Worm (Caenorhabditis elegans): ENCODE data around the gene B0410.1.
"Not testable (repeated sequence)": the region's sequence is repeated elsewhere in the genome, so short reads cannot be mapped to it uniquely, and the experiment has no call there.

B0410.1 gene

DNA sequence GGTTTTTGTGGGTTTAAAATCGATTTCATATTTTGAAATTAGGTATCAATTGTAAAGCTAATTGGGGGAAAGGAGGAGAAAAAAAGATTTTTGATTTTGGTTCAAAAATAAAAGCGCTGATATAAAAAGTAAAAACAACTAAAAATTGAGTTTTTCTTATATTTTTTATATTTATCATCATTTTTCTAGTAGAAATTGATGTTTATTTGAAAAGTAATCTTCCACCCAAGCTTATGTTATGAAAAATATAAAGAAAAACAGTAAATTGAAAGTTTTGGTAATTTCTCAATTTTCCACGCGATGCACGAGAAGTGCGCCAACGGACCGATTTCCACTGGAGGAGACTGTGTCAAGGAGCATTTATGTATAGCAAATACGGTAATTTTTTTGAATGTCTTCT, at the start of gene B0410.1:
B0410.1 (plus strand) TSS at position 301 of the 400 bp plus-strand sequence.
- not testable (repeated sequence) for TF ChIP-seq unc-62 (GFP tag; optimal IDR thresholded peaks at IDR 0.05)

DNA sequence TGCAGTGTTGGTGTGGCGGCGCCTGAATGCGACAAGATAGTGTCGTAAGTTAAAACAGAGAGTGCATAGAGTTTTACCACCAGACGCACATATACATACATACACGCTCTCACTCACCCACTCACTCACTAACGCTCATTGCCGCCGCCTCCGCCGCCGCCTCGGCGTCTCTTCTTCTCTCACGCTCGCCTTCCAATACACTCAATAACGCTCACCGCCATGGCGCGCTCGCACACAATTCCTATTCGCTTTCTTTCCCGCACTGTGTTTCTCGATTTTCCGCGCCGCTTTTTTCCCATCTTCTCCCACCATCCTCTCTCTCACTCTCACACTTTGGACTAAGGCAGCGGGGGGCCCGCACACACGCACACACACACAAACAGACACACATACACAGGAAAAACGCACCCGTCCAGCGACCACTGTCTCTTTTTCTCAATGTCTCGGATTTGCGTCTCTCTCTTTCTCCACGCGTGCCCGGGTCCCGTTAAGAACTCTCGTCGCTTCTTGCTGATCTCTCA, 41.9 kb upstream of the B0410.1 start, which contains the start of gene kin-29:
kin-29 (minus strand) TSS at position 51 of the 521 bp plus-strand sequence.
- TF ChIP-seq unc-62 (GFP tag; optimal IDR thresholded peaks at IDR 0.05): no peak

DNA sequence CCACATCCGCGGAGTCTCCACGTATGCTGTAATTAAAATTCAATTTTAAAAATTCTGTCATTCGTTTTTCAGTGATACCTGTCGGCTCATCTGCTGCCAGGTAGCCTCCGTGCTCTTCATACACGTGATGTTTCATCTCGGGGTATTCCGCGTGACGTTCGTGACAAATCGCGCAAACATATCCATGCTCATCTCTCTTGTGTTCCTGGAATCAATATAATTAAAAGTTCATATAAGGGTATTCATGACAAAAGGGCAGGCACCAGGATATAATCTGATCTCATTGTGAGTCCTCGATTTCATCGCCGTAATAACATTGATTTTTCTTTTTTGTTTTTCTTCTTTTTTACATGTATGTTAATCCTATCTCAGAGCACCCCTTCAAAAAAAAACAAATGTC, 40.4 kb upstream of the B0410.1 start:
- TF ChIP-seq unc-62 (GFP tag; optimal IDR thresholded peaks at IDR 0.05): no peak

DNA sequence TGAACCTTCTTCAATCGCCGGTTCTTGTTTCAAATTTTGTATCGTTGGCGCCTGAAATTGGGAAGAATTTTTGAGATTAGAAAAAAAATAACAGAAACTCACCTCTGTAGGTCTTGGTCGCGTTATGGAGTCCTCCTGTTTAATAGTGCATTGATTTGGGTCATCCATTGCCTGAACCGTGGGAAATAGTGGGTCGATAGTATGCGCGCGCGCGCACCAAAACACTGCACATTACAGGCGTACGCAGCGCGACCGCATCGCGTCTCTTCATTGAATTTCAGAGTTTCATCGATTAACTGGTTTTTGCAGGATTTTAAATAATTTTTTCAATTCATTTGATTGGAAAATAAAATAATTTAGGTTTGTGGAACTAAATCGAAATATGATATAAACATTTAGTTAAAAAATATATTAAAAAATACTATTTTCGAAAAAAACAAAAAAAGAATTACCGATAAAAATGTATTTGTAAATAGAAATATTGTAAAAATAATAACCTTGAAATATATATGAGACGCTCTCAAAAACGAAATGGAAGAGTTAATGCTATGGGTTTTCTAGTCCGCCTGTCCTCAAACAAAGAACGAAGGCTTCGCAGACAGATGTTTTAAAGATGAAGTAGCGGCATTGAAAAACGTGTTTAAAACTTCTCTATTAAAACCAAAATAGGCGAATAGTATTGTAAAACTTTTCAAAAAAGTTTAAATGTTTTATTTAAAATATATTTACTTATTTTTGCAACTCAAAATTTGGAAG, 37.1 kb upstream of the B0410.1 start, which contains the start of gene tra-4:
tra-4 (minus strand) TSS at position 534 of the 756 bp plus-strand sequence.
- no peak for TF ChIP-seq unc-62 (GFP tag; optimal IDR thresholded peaks at IDR 0.05)

DNA sequence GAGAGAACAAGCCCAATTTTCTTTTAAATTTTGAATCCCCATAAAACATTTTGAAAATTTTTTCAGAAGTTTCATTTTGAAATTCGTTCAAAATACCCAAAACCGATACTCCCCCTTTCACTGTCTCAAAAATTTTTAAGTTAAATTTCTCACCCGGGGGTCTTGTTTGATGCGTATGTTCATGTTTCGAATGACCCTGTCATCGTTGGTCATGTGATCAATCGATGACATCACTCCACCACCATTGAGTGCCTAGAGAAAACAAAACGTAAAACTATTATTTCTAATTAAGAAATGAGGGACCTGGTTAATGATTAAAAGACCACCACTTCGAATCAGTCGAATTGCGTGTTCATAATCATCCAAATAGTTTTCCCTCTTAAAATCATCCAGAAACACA, 36.0 kb upstream of the B0410.1 start:
- TF ChIP-seq unc-62 (GFP tag; optimal IDR thresholded peaks at IDR 0.05): no peak

DNA sequence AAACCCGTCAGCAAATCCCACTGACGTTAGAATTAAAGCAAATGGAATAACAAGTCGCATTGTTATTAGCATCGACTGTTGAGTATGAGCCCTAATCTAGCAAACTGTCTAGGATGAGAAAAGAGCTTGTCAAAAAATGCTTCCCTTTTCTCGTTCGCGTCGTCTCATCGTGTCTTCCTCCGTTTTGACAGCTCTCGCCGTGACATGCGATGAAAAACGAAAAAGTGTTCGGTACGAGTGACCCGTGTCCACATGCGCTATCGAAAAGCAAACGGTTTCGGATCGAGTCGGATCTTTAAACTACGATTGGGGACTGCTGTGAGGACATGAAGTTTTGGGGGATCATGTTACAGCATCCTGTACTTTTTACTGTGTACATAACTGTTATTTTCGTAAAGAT, 32.0 kb upstream of the B0410.1 start, which contains the start of gene comt-1:
comt-1 (minus strand) TSS at position 101 of the 400 bp plus-strand sequence.
- TF ChIP-seq unc-62 (GFP tag; optimal IDR thresholded peaks at IDR 0.05): no peak

DNA sequence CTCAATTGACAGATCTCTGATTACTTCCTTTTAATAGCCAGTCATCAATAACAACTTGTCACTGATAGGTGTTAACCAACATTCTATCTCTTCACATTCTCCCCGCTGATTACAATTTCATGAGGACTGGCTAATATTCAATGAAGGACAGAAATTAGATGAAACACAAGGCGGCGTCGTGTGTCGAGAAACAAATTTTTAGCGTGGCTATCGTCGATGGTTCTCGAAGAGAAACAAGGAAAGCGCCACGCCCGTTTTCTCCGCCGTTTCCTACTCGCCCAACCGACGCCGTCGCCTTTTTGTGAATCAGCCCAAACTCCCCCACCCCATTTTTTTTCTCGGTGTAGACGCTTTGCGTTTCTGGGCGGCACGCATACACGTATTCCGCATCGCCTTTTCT, 30.4 kb upstream of the B0410.1 start, which contains the start of gene F53B3.6:
F53B3.6 (plus strand) TSS at position 284 of the 400 bp plus-strand sequence.
- TF ChIP-seq unc-62 (GFP tag; optimal IDR thresholded peaks at IDR 0.05): no peak

DNA sequence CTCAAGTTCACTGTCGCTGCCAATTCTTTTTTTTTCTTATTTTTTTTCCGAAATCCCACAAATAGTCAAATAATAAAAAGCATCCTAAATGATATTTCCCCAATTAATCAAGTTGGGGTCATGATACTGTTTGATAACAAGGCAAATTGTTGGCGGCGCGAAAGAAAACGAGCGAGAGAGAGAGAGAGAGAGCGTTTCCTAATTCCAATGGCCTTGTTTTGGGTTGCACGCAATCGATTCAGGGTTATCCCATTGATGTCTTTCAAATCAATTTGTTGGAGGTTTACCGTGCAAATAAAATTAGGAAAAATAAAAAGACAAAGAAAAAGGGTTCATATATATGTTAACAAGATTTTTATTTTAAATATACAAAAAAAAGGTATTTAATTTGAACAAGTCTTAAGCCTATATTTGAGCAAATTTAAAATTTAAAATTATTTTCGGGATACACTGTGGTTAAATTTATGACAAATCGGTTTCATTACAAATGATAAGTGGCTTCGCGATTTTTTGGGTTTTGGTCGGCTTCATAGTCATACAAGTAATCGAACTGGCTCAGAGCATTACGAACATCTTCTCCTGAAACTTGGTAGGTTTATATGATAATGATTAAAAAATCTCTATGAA, 28.7 kb upstream of the B0410.1 start:
- TF ChIP-seq unc-62 (GFP tag; optimal IDR thresholded peaks at IDR 0.05): no peak

DNA sequence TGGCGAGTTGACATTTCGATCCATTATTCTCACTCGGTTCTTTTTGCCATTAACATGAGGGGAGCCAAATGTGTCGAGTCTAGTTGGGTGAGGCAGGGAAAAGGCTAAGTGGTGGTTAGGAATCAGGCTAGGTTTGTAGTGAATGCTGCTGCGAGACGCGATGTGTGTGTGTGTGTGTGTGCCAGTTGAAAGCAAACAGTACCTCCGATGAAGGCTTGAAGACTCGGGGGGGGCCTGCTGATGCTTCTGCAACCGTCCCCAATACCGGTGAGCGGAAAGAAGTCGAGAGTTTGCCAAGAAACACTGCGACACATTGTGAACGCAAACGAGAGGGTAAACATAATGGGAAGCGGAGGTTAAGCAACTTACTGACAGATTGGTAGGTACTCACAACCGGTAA, 23.3 kb upstream of the B0410.1 start, which contains the start of gene F53B3.3:
F53B3.3 (minus strand) TSS at position 101 of the 400 bp plus-strand sequence.
- no peak for TF ChIP-seq unc-62 (GFP tag; optimal IDR thresholded peaks at IDR 0.05)

DNA sequence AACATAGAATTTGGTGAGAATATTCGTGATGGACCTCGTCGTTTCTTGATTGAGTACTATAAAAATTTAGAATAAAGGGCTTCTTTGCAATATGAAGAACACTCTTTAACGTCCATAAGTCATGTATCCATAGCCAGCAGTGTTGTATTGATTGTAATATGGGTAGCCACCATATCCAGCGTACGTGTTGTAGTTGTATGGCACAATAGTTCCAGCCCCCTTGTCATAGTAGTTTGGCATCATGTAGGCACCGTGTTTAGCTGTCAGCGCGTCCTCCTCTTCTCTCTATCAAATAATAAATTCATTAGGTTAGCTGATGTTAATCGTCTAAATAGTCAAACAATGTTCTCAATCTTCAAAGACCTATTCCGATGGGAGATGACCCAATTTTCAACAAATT, 21.1 kb upstream of the B0410.1 start:
- TF ChIP-seq unc-62 (GFP tag; optimal IDR thresholded peaks at IDR 0.05): no peak

DNA sequence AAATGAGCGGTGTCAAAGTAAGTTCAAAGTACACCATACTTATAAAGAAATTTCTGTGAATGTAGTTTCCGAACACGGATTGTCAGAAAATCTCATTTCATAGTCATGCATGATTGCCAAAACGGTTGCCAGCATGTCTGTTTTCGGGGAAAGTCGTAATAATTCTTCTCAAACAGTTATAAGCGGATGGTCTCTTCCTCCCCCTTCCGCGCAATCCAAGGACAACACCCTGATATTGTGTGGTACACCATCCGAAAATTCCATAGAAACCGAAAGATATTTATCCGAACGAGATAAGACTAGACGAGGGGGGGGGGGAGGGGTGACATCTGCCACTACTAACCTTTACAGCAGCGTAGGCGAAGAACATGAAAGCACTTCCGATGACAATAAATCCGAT, 19.8 kb upstream of the B0410.1 start:
- no peak for TF ChIP-seq unc-62 (GFP tag; optimal IDR thresholded peaks at IDR 0.05)

DNA sequence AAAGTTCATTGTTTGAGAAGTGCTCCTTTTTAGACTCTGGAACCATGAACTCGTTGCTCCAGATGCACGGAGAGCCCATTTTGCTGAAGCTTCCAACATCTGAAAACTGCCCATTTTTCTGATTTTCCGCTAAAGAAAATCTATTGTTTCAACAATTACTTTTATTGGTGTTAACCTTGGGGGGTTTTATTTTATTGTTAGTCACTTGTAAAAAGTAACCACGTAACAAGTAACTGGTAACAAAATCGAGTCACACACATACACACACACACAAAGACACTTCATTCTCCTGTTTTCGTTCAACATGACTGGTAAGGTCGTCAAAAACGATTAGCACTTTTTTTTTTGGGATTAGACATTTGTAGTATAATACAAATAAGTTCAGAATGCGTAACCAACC, 16.9 kb upstream of the B0410.1 start:
- TF ChIP-seq unc-62 (GFP tag; optimal IDR thresholded peaks at IDR 0.05): no peak

DNA sequence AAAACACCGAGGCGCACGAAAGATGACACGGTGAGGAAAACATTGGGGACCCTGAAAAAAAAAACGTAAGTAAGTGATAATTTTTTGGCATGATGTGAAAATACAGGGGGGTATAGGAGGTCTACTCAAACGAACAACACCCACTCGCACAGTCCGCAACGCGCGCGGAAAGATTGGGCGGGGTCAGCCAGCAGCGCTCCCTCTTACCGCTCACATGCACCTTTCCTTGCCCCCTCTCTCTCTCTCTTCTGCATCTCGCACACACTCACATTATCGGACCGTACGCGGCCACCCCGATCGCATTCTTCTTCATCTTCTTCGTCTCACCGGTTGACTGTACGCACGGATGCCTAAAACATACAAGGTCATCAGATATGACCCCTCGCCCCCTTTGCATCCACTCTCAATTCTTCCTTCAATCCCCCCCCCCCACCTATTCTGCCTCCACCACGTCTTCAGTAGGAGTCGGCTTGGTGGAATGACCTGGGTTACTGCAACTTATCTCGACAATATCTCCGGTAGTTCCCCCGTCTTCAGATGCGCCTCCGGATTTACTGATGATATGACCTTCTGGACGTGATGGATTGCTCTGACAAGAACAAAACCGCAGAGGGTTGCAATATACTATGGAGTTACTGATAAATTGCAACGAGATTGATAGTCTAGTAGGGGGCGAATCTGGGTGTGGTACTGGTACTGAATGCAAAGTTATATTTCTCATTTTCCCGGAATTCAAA, 14.7 kb upstream of the B0410.1 start, which contains the start of gene F53B3.5:
F53B3.5 (minus strand) TSS at position 51 of the 737 bp plus-strand sequence.
- TF ChIP-seq unc-62 (GFP tag; optimal IDR thresholded peaks at IDR 0.05): no peak

DNA sequence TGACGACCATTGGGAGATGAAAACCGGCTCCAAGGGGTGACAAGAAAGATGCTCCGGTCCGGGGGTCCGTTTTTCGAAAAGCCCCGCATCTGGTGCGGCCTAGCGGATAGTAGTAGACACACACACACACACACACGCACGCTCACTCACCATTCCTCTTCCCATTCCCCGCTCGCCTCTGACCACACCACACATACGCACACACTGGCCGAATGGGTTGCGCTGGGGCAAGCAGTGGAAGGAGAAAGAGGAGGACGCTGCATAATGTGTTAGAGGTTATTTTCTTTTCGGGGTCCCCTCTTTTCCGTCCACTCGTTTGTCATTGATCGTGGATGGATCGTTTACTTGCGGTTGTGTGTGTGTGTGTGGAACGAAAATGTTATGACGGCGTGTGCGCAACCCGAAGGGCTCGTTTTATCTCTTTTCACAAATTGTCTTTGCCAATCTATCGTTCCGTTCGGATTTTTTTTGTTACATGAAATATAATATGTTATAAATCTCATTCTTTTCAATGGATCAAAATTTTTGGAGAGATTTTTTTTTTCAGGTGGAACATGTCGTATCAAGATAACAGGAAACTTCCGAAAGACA, 9.0 kb upstream of the B0410.1 start, which contains the start of gene vang-1:
vang-1 (plus strand) TSS at position 541 of the 591 bp plus-strand sequence.
- TF ChIP-seq unc-62 (GFP tag; optimal IDR thresholded peaks at IDR 0.05): no peak

DNA sequence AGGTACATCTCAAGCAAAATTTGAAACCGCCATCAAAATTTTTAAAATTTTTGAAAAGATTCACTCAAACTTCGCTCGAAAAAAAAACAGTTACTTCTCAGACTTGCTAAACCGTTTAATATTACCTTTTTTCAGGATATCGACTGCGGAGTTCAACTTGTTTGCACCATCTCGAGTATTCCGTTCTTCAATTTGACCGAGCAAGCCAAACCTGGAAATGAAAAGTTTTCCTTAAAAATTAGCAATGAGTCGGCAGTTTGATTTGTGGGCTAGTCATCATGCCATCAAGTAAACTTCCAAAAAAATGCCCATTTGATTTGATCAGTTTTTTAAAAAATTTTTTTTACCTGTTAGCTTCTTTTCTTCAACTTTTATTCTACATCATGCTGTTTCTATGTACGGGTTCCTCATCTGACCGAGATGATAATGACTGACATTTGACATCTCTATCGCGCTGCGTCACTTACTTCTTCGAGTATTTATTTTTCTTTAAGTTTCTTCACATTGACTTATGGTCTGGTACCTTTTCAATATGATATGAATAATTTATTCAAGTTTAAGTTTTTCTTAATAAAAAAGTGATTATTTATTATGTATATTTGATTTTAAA, 4.2 kb upstream of the B0410.1 start:
- no peak for TF ChIP-seq unc-62 (GFP tag; optimal IDR thresholded peaks at IDR 0.05)

Data from whole organism, dauer.